Fruit fly (Drosophila melanogaster) whole organism, embryonic: ENCODE measurements around the gene CG10560.

Experiments
- Ada2b ChIP-seq: fragments of 200-800 bp; sonication (Bioruptor generic); IDR thresholded peaks from 2 replicates; pipeline ENCODE4 v1.3.6; 2022; ENCODE audit warnings: missing biosample characterization, missing genetic modification characterization
- Awh ChIP-seq: fragments of 200-800 bp; sonication (Bioruptor generic); IDR thresholded peaks from 2 replicates; pipeline ENCODE4, ENCODE4 v1.3.6; 2022; ENCODE audit warnings: missing biosample characterization, missing genetic modification characterization
- Bgb ChIP-seq: fragments of 200-800 bp; sonication (Bioruptor generic); IDR thresholded peaks from 2 replicates; pipeline ENCODE4 v1.3.6; 2022; ENCODE audit warnings: missing biosample characterization, missing genetic modification characterization; ENCODE audit not compliant: partially characterized antibody
- CG11456 ChIP-seq: fragments of 200-800 bp; sonication (Bioruptor generic); IDR thresholded peaks from 3 replicates; pipeline ENCODE4 v1.3.6; 2022; ENCODE audit warnings: missing biosample characterization, missing genetic modification characterization
- CG13296 ChIP-seq: fragments of 200-800 bp; sonication (Bioruptor generic); optimal IDR thresholded peaks from 3 replicates; lab custom pipeline; 2018; ENCODE audit warnings: missing biosample characterization, mild to moderate bottlenecking, missing genetic modification characterization
- CG15073 ChIP-seq: fragments of 200-800 bp; sonication (Bioruptor generic); optimal IDR thresholded peaks from 2 replicates; lab custom pipeline; 2016; ENCODE audit warnings: missing biosample characterization, missing genetic modification characterization
- CG15269 ChIP-seq: fragments of 200-800 bp; sonication (Bioruptor generic); optimal IDR thresholded peaks from 2 replicates; lab custom pipeline; 2018; ENCODE audit warnings: missing biosample characterization, mild to moderate bottlenecking, missing genetic modification characterization, moderate library complexity
- CG15479 ChIP-seq: fragments of 200-800 bp; sonication (Bioruptor generic); optimal IDR thresholded peaks from 3 replicates; lab custom pipeline; 2019; ENCODE audit warnings: missing biosample characterization, mild to moderate bottlenecking, missing genetic modification characterization, moderate library complexity
- CG1647 ChIP-seq: fragments of 200-800 bp; sonication (Bioruptor generic); optimal IDR thresholded peaks from 3 replicates; lab custom pipeline; 2016; ENCODE audit warnings: missing biosample characterization, missing genetic modification characterization
- CG17802 ChIP-seq: fragments of 200-800 bp; sonication (Bioruptor generic); optimal IDR thresholded peaks from 2 replicates; lab custom pipeline; 2018; ENCODE audit warnings: missing biosample characterization, mild to moderate bottlenecking, missing genetic modification characterization, moderate library complexity
- CG18619 ChIP-seq: fragments of 200-800 bp; sonication (Bioruptor generic); optimal IDR thresholded peaks from 3 replicates; lab custom pipeline; 2017; ENCODE audit warnings: missing biosample characterization, mild to moderate bottlenecking, missing genetic modification characterization
- CG18764 ChIP-seq: fragments of 200-800 bp; sonication (Bioruptor generic); optimal IDR thresholded peaks from 3 replicates; lab custom pipeline; 2016; ENCODE audit warnings: missing biosample characterization, missing genetic modification characterization
- CG2199 ChIP-seq: fragments of 200-800 bp; sonication (Bioruptor generic); IDR thresholded peaks from 3 replicates; pipeline ENCODE4 v1.3.6; 2022; ENCODE audit warnings: missing biosample characterization, missing genetic modification characterization
- CG2875 ChIP-seq: fragments of 200-800 bp; sonication (Bioruptor generic); optimal IDR thresholded peaks from 2 replicates; lab custom pipeline; 2017; ENCODE audit warnings: missing biosample characterization, mild to moderate bottlenecking, missing genetic modification characterization, missing genetic modification reagents
- CG30431 ChIP-seq: fragments of 200-800 bp; sonication (Bioruptor generic); optimal IDR thresholded peaks from 2 replicates; lab custom pipeline; 2017; ENCODE audit warnings: missing biosample characterization, missing genetic modification characterization
- CG31388 ChIP-seq: fragments of 200-800 bp; sonication (Bioruptor generic); optimal IDR thresholded peaks from 2 replicates; lab custom pipeline; 2016; ENCODE audit warnings: missing biosample characterization, missing genetic modification characterization
- CG34224 ChIP-seq: fragments of 200-800 bp; sonication (Bioruptor generic); IDR thresholded peaks from 3 replicates; pipeline ENCODE4 v1.3.6; 2022; ENCODE audit warnings: missing biosample characterization, missing genetic modification characterization; ENCODE audit not compliant: partially characterized antibody
- CG43689 ChIP-seq: fragments of 200-800 bp; sonication (Bioruptor generic); IDR thresholded peaks from 2 replicates; pipeline ENCODE4 v1.3.6; 2022; ENCODE audit warnings: missing biosample characterization, missing genetic modification characterization
- CG6765 ChIP-seq: fragments of 200-800 bp; sonication (Bioruptor generic); optimal IDR thresholded peaks from 3 replicates; lab custom pipeline; 2017; ENCODE audit warnings: missing biosample characterization, mild to moderate bottlenecking, missing genetic modification characterization
- CG7987 ChIP-seq: fragments of 200-800 bp; sonication (Bioruptor generic); optimal IDR thresholded peaks from 2 replicates; lab custom pipeline; 2018; ENCODE audit warnings: missing biosample characterization, mild to moderate bottlenecking, missing genetic modification characterization, moderate library complexity
- CG8089 ChIP-seq: fragments of 200-800 bp; sonication (Bioruptor generic); optimal IDR thresholded peaks from 3 replicates; lab custom pipeline; 2016; ENCODE audit warnings: missing biosample characterization, missing genetic modification characterization
- CG8924 ChIP-seq: fragments of 200-800 bp; optimal IDR thresholded peaks from 3 replicates; lab custom pipeline; 2019; ENCODE audit warnings: missing biosample characterization, mild to moderate bottlenecking, missing genetic modification characterization, moderate library complexity
- CG9932 ChIP-seq: fragments of 200-800 bp; sonication (Bioruptor generic); IDR thresholded peaks from 2 replicates; pipeline ENCODE4 v1.3.6; 2022; ENCODE audit warnings: missing biosample characterization, missing genetic modification characterization
- CHES-1-like ChIP-seq: fragments of 200-800 bp; sonication (Bioruptor generic); optimal IDR thresholded peaks from 2 replicates; lab custom pipeline; 2016; ENCODE audit warnings: missing biosample characterization, missing genetic modification characterization
- D ChIP-seq, 2 experiments: fragments of 200-800 bp in 1 of 2; fragments of >200 bp in 1 of 2; sonication (Bioruptor generic) in 1 of 2; optimal IDR thresholded peaks; 2 replicates in 1 of 2; 3 replicates in 1 of 2; lab custom pipeline; 2017; ENCODE audit warnings: mild to moderate bottlenecking in 1 of 2, missing biosample characterization in 1 of 2, missing genetic modification characterization in 1 of 2, missing genetic modification reagents in 1 of 2
- Ets65A ChIP-seq: fragments of 200-800 bp; sonication (Bioruptor generic); peaks from one replicate; lab custom pipeline; 2016; ENCODE audit warnings: missing biosample characterization, missing genetic modification characterization
- HLH54F ChIP-seq: fragments of 200-800 bp; sonication (Bioruptor generic); optimal IDR thresholded peaks from 3 replicates; lab custom pipeline; 2016; ENCODE audit warnings: missing biosample characterization, missing genetic modification characterization
- Hmx ChIP-seq: fragments of 200-800 bp; sonication (Bioruptor generic); optimal IDR thresholded peaks from 2 replicates; lab custom pipeline; 2016; ENCODE audit warnings: missing biosample characterization, missing genetic modification characterization
- MBD-R2 ChIP-seq: fragments of 200-800 bp; sonication (Bioruptor generic); IDR thresholded peaks from 2 replicates; pipeline ENCODE4 v1.3.6; 2022; ENCODE audit warnings: missing biosample characterization, missing genetic modification characterization
- Meics ChIP-seq: fragments of 200-800 bp; sonication (Bioruptor generic); optimal IDR thresholded peaks from 2 replicates; lab custom pipeline; 2017; ENCODE audit warnings: missing biosample characterization, mild to moderate bottlenecking, missing genetic modification characterization
- Mrtf ChIP-seq: fragments of 200-800 bp; sonication (Bioruptor generic); IDR thresholded peaks from 3 replicates; pipeline ENCODE4 v1.3.6; 2022; ENCODE audit warnings: missing biosample characterization, missing genetic modification characterization
- Nf-YA ChIP-seq: fragments of 200-800 bp; sonication (Bioruptor generic); IDR thresholded peaks from 2 replicates; pipeline ENCODE4 v1.3.6; 2022; ENCODE audit warnings: missing biosample characterization, missing genetic modification characterization
- PHDP ChIP-seq: fragments of 200-800 bp; sonication (Bioruptor generic); optimal IDR thresholded peaks from 3 replicates; lab custom pipeline; 2018; ENCODE audit warnings: missing biosample characterization, mild to moderate bottlenecking, missing genetic modification characterization, moderate library complexity
- Poxn ChIP-seq: fragments of 200-800 bp; sonication (Bioruptor generic); IDR thresholded peaks from 2 replicates; pipeline ENCODE4 v1.3.6; 2022; ENCODE audit warnings: missing biosample characterization, missing genetic modification characterization
- Ssrp ChIP-seq: fragments of 200-800 bp; sonication (Bioruptor generic); optimal IDR thresholded peaks from 2 replicates; lab custom pipeline; 2018; ENCODE audit warnings: missing biosample characterization, mild to moderate bottlenecking, missing genetic modification characterization, moderate library complexity
- TFAM ChIP-seq: fragments of 200-800 bp; sonication (Bioruptor generic); optimal IDR thresholded peaks from 2 replicates; lab custom pipeline; 2017; ENCODE audit warnings: missing biosample characterization, missing genetic modification characterization, inconsistent platforms
- Trl ChIP-seq, 3 experiments: fragments of >200 bp in 2 of 3; fragments of 200-800 bp in 1 of 3; sonication (Bioruptor generic) in 1 of 3; optimal IDR thresholded peaks; 2 replicates in 1 of 3; 3 replicates in 2 of 3; lab custom pipeline; 2016 to 2017; ENCODE audit warnings: missing biosample characterization in 1 of 3, missing genetic modification characterization in 1 of 3
- aop ChIP-seq: fragments of 200-800 bp; sonication (Bioruptor generic); IDR thresholded peaks from 2 replicates; pipeline ENCODE4 v1.3.6; 2022; ENCODE audit warnings: missing biosample characterization, missing genetic modification characterization
- bsh ChIP-seq, 2 experiments: fragments of 200-800 bp; sonication (Bioruptor generic); optimal IDR thresholded peaks; 2 replicates each; lab custom pipeline; 2017 to 2018; ENCODE audit warnings: mild to moderate bottlenecking in 2 of 2, missing biosample characterization in 2 of 2, missing genetic modification characterization in 2 of 2, moderate library complexity in 1 of 2
- cg ChIP-seq: fragments of 200-800 bp; sonication (Bioruptor generic); optimal IDR thresholded peaks from 3 replicates; lab custom pipeline; 2019; ENCODE audit warnings: missing biosample characterization, mild to moderate bottlenecking, missing genetic modification characterization, moderate library complexity
- dati ChIP-seq: fragments of 200-800 bp; sonication (Bioruptor generic); IDR thresholded peaks from 2 replicates; pipeline ENCODE4 v1.3.6; 2022; ENCODE audit warnings: missing biosample characterization, missing genetic modification characterization
- en ChIP-seq: fragments of 200-800 bp; sonication (Bioruptor generic); optimal IDR thresholded peaks from 2 replicates; lab custom pipeline; 2016; ENCODE audit warnings: missing biosample characterization, missing genetic modification characterization
- jumu ChIP-seq: fragments of 200-800 bp; sonication (Bioruptor generic); optimal IDR thresholded peaks from 3 replicates; lab custom pipeline; 2016; ENCODE audit warnings: missing biosample characterization, missing genetic modification characterization
- kay ChIP-seq: fragments of 200-800 bp; sonication (Bioruptor generic); optimal IDR thresholded peaks from 2 replicates; lab custom pipeline; 2016; ENCODE audit warnings: missing biosample characterization, missing genetic modification characterization
- nom ChIP-seq: fragments of 200-800 bp; sonication (Bioruptor generic); optimal IDR thresholded peaks from 2 replicates; lab custom pipeline; 2017; ENCODE audit warnings: missing biosample characterization, missing genetic modification characterization, mild to moderate bottlenecking, moderate library complexity, missing genetic modification reagents
- org-1 ChIP-seq: fragments of 200-800 bp; sonication (Bioruptor generic); optimal IDR thresholded peaks from 2 replicates; lab custom pipeline; 2017; ENCODE audit warnings: missing biosample characterization, missing genetic modification characterization
- sens ChIP-seq: fragments of 200-800 bp; sonication (Bioruptor generic); peaks from one replicate; lab custom pipeline; 2016; ENCODE audit warnings: missing biosample characterization, missing genetic modification characterization
- slou ChIP-seq: fragments of 200-800 bp; sonication (Bioruptor generic); optimal IDR thresholded peaks from 3 replicates; lab custom pipeline; 2016; ENCODE audit warnings: missing biosample characterization, missing genetic modification characterization
- sr ChIP-seq: fragments of 200-800 bp; sonication (Bioruptor generic); IDR thresholded peaks from 3 replicates; pipeline ENCODE4 v1.3.6; 2022; ENCODE audit warnings: missing biosample characterization, missing genetic modification characterization
- vfl ChIP-seq: fragments of 200-800 bp; sonication (Bioruptor generic); optimal IDR thresholded peaks from 2 replicates; lab custom pipeline; 2016; ENCODE audit warnings: missing biosample characterization, missing genetic modification characterization

CG10560 gene

dm6 chr3R:25277112-25277511 is 42.8 kb downstream of the CG10560 start, which contains the start of gene CG10513:
Gene CG10513, minus strand, starts transcription at chr3R:25277212.
- TF ChIP-seq Ets65A: peak; percentile 26
- TF ChIP-seq CG8089 (GFP tag; lab: Kevin White, UChicago): no peak
- TF ChIP-seq CG15269 (tag; lab: Kevin White, UChicago): no peak
- no peak for TF ChIP-seq sr
- TF ChIP-seq HLH54F (GFP tag; lab: Kevin White, UChicago): no peak
- TF ChIP-seq Trl (optimal IDR thresholded peaks at IDR 0.05; lab: Kevin White, UChicago): no peak
- no peak for TF ChIP-seq Trl (GFP tag; optimal IDR thresholded peaks at IDR 0.05; lab: Kevin White, UChicago)
- TF ChIP-seq CG6765: no peak
- TF ChIP-seq CG30431 (GFP tag; lab: Kevin White, UChicago): no peak
- no peak for TF ChIP-seq MBD-R2 (GFP tag; lab: Robert Waterston, UW)
- TF ChIP-seq Mrtf (GFP tag; lab: Robert Waterston, UW): 0 out of 3 replicates have a peak, but pooled peaks have one; percentile 8
- no peak for TF ChIP-seq CG15073 (GFP tag; lab: Kevin White, UChicago)
- TF ChIP-seq Bgb (GFP tag; lab: Robert Waterston, UW): no peak
- TF ChIP-seq CG9932: no peak

- TF ChIP-seq aop (GFP tag; lab: Robert Waterston, UW) (no peak), cg (GFP tag; lab: Kevin White, UChicago) (no peak), CHES-1-like (no peak), Awh (GFP tag; lab: Robert Waterston, UW) (no peak), Nf-YA (GFP tag; lab: Robert Waterston, UW) (no peak), Ada2b (GFP tag; lab: Robert Waterston, UW) (no peak), TFAM (no peak), D (optimal IDR thresholded peaks at IDR 0.05; lab: Kevin White, UChicago) (no peak), D (GFP tag; optimal IDR thresholded peaks at IDR 0.05; lab: Kevin White, UChicago) (no peak), bsh (GFP tag; optimal IDR thresholded peaks at IDR 0.05; lab: Kevin White, UChicago) (no peak), vfl (GFP tag; lab: Kevin White, UChicago) (no peak), en (GFP tag; lab: Kevin White, UChicago) (no peak), CG15479 (no peak), org-1 (GFP tag; lab: Kevin White, UChicago) (no peak), slou (GFP tag; lab: Kevin White, UChicago) (no peak), Meics (peak; percentile 60), sens (GFP tag; lab: Kevin White, UChicago) (peak; percentile 61), nom (GFP tag; lab: Kevin White, UChicago) (no peak), CG13296 (GFP tag; lab: Kevin White, UChicago) (peak; percentile 81), kay (GFP tag; lab: Kevin White, UChicago) (no peak), CG8924 (tag; lab: Kevin White, UChicago) (peak; percentile 27), CG1647 (GFP tag; lab: Kevin White, UChicago) (no peak), CG43689 (GFP tag; lab: Robert Waterston, UW) (no peak), CG17802 (tag; lab: Kevin White, UChicago) (no peak), PHDP (tag; lab: Kevin White, UChicago) (peak; percentile 71), CG18619 (GFP tag; lab: Kevin White, UChicago) (no peak), CG2199 (GFP tag; lab: Robert Waterston, UW) (no peak), CG2875 (GFP tag; lab: Kevin White, UChicago) (no peak), CG11456 (GFP tag; lab: Robert Waterston, UW) (no peak), jumu (no peak), CG7987 (no peak), CG31388 (no peak), Ssrp (no peak), dati (GFP tag; lab: Robert Waterston, UW) (no peak), CG18764 (no peak), Hmx (GFP tag; lab: Kevin White, UChicago) (no peak), CG34224 (GFP tag; lab: Robert Waterston, UW) (no peak), Trl (optimal IDR thresholded peaks at IDR 0.05; lab: Kevin White, UChicago) (no peak), Trl (GFP tag; optimal IDR thresholded peaks at IDR 0.05; lab: Kevin White, UChicago) (no peak), Poxn (no peak)
These were observed 44.6 kb downstream of the CG10560 start for dm6 chr3R:25275276-25275675.
